Fruit fly (Drosophila melanogaster) ovary, adult (tissue): ENCODE results near the gene CG15728.

Source experiments
- CG17801 ChIP-seq: fragments of 200-800 bp; optimal IDR thresholded peaks from 2 replicates; lab custom pipeline; 2019; ENCODE audit warnings: missing biosample characterization, mild to moderate bottlenecking, missing genetic modification characterization, moderate library complexity; ENCODE audit not compliant: partially characterized antibody

Gene CG15728

dm6 chrX:12629564-12629963 is 5.5 kb downstream of the CG15728 start, which contains the start of the genes Aven and CG2540:
TSS of gene Aven (minus strand) at chrX:12629640.
TSS of gene CG2540 (plus strand) at chrX:12629878.
- peak; percentile 94 for TF ChIP-seq CG17801 (GFP tag; lab: Kevin White, UChicago)

dm6 chrX:12631317-12632156 is 7.4 kb downstream of the CG15728 start, which contains the start of gene Tomosyn:
TSS of gene Tomosyn (plus strand) at chrX:12631605.
- peak; percentile 27 for TF ChIP-seq CG17801 (GFP tag; lab: Kevin White, UChicago)

- no peak for TF ChIP-seq CG17801 (GFP tag; lab: Kevin White, UChicago)
Measured at dm6 chrX:12632157-12632422, 8.0 kb downstream of the CG15728 start.

- TF ChIP-seq CG17801 (GFP tag; lab: Kevin White, UChicago): no peak
Measured at dm6 chrX:12633204-12633603, 9.1 kb downstream of the CG15728 start.

- TF ChIP-seq CG17801 (GFP tag; lab: Kevin White, UChicago): no peak
Measured at dm6 chrX:12633992-12634391, 9.9 kb downstream of the CG15728 start.

dm6 chrX:12645361-12645760 is 21.3 kb downstream of the CG15728 start:
- no peak for TF ChIP-seq CG17801 (GFP tag; lab: Kevin White, UChicago)

- TF ChIP-seq CG17801 (GFP tag; lab: Kevin White, UChicago): no peak
Measured at dm6 chrX:12651613-12652012, 27.5 kb downstream of the CG15728 start.

- TF ChIP-seq CG17801 (GFP tag; lab: Kevin White, UChicago): peak; percentile 45
Measured at dm6 chrX:12653574-12653973, 29.5 kb downstream of the CG15728 start, which contains the start of gene CkIalpha. TSS of gene CkIalpha (plus strand) at chrX:12653626.

dm6 chrX:12654288-12654729 is 30.2 kb downstream of the CG15728 start:
- peak; percentile 62 for TF ChIP-seq CG17801 (GFP tag; lab: Kevin White, UChicago)

dm6 chrX:12658400-12658998 is 34.4 kb downstream of the CG15728 start:
- peak; percentile 38 for TF ChIP-seq CG17801 (GFP tag; lab: Kevin White, UChicago)

dm6 chrX:12658999-12659560 is 35.0 kb downstream of the CG15728 start, which contains the start of gene Tis11:
TSS of gene Tis11 (plus strand) at chrX:12659415.
- TF ChIP-seq CG17801 (GFP tag; lab: Kevin White, UChicago): peak; percentile 40

dm6 chrX:12660030-12660630 is 36.0 kb downstream of the CG15728 start:
- TF ChIP-seq CG17801 (GFP tag; lab: Kevin White, UChicago): peak; percentile 72

dm6 chrX:12661435-12661949 is 37.4 kb downstream of the CG15728 start:
- TF ChIP-seq CG17801 (GFP tag; lab: Kevin White, UChicago): peak; percentile 63

dm6 chrX:12662679-12663463 is 38.8 kb downstream of the CG15728 start:
- TF ChIP-seq CG17801 (GFP tag; lab: Kevin White, UChicago): peak; percentile 94
